Fruit fly (Drosophila melanogaster): Measurements from ENCODE around the gene PIG-P.

Gene PIG-P

DNA sequence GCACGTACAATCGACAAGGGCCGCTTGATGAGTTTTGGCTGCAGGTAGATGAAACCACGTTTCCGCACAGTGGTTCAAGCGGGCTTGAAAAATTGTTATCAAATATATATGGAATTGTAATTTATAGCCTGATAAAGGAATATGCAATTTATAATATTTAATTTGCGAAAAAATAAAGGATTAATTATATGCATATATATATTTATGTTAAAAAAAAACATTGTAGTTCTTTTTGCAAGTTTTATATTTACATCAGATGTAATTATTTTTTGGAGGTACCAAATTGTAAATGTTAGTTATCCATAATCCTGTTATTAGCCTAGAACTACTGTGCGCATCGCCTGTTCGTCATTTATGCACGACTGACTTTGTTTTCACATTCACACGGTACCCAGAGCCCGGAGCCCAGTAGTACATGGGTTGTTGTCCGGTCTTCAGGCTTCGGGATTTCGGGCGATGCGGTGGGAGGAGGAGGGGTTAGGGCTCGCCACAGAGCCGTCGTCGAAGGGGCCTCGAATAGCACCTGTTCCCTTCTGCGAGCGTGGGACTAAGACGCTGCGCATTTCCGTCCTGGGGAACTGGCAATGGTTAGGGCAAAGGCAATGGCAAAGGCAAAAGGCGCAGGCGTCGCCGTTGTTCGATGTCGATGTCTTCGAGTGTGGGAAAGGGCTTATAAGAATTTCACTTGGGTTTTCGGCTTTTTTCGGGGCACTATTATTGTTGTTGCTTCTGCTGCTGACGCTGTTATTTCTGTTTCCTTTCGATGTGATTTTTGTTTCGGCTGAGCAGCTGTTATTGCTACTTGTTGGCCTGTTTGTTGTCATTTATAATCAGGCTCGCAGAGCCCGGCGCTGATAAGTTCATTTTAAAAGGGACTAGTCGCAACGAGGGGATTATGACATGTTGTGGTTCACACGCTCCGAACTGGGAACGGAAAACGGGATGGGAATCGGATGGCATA, 40.0 kb downstream of the PIG-P start (continued):
- TF ChIP-seq ems (GFP tag; optimal IDR thresholded peaks at IDR 0.05) (no peak), CoRest (tag; optimal IDR thresholded peaks at IDR 0.05) (peak; percentile 92), CG7271 (tag; optimal IDR thresholded peaks at IDR 0.05) (peak; percentile 91), CG4424 (GFP tag; optimal IDR thresholded peaks at IDR 0.05) (peak; percentile 83), Six4 (GFP tag; optimal IDR thresholded peaks at IDR 0.05) (peak; percentile 57), salm (tag; optimal IDR thresholded peaks at IDR 0.05) (peak; percentile 80), Trl (optimal IDR thresholded peaks at IDR 0.05) (no peak), Trl (GFP tag; optimal IDR thresholded peaks at IDR 0.05) (peak; percentile 13), Antp (GFP tag; optimal IDR thresholded peaks at IDR 0.05) (peak; percentile 20), esg (GFP tag; conservative IDR thresholded peaks at IDR 0.05) (peak; percentile 58), CG8924 (tag; optimal IDR thresholded peaks at IDR 0.05) (peak; percentile 89), HLH3B (GFP tag; IDR thresholded peaks at IDR 0.05) (peak; percentile 58), CG15269 (tag; optimal IDR thresholded peaks at IDR 0.05) (peak; percentile 75), CG13624 (GFP tag; optimal IDR thresholded peaks at IDR 0.05) (no peak), CG3407 (GFP tag; optimal IDR thresholded peaks at IDR 0.05) (peak; percentile 79), dysf (GFP tag; IDR thresholded peaks at IDR 0.05) (peak; percentile 53; the same call in 1 of the 3 replicates), CG43689 (GFP tag; IDR thresholded peaks at IDR 0.05) (no peak), Hr51 (GFP tag; optimal IDR thresholded peaks at IDR 0.05) (peak in 1 of 2 experiments; percentile 84), CG12391 (tag; optimal IDR thresholded peaks at IDR 0.05) (peak; percentile 94), grau (tag; optimal IDR thresholded peaks at IDR 0.05) (peak; percentile 82), tin (GFP tag; optimal IDR thresholded peaks at IDR 0.05) (peak; percentile 70), Hr3 (GFP tag; optimal IDR thresholded peaks at IDR 0.05) (peak; percentile 72), CG10979 (tag; optimal IDR thresholded peaks at IDR 0.05) (peak; percentile 97), CG4328 (GFP tag; optimal IDR thresholded peaks at IDR 0.05) (peak; percentile 53), Asciz (GFP tag; optimal IDR thresholded peaks at IDR 0.05) (peak; percentile 81), nmo (GFP tag; optimal IDR thresholded peaks at IDR 0.05) (peak; percentile 94), CG7839 (tag; optimal IDR thresholded peaks at IDR 0.05) (peak; percentile 88), CG17568 (GFP tag; optimal IDR thresholded peaks at IDR 0.05) (peak; percentile 35), Xbp1 (GFP tag; optimal IDR thresholded peaks at IDR 0.05) (peak; percentile 63), jumu (GFP tag; optimal IDR thresholded peaks at IDR 0.05) (peak; percentile 12), HHEX (GFP tag; optimal IDR thresholded peaks at IDR 0.05) (peak; percentile 59), CG12219 (GFP tag; optimal IDR thresholded peaks at IDR 0.05) (peak; percentile 56), CG13775 (GFP tag; optimal IDR thresholded peaks at IDR 0.05) (peak; percentile 88), CG10959 (GFP tag; IDR thresholded peaks at IDR 0.05) (peak; percentile 77), Aef1 (GFP tag; IDR thresholded peaks at IDR 0.05) (no peak), CG17829 (tag; optimal IDR thresholded peaks at IDR 0.05) (peak; percentile 94), CG7928 (GFP tag; optimal IDR thresholded peaks at IDR 0.05) (no peak), kni (GFP tag; optimal IDR thresholded peaks at IDR 0.05) (peak; percentile 65), CG8290 (GFP tag; optimal IDR thresholded peaks at IDR 0.05) (peak; percentile 70), CG8290 (tag; optimal IDR thresholded peaks at IDR 0.05) (peak in 1 of 2 experiments; percentile 77), bigmax (GFP tag; optimal IDR thresholded peaks at IDR 0.05) (no peak), Meics (GFP tag; optimal IDR thresholded peaks at IDR 0.05) (peak; percentile 46), sens-2 (GFP tag; IDR thresholded peaks at IDR 0.05) (0 out of 2 replicates have a peak, but pooled peaks have one; percentile 40), CG10274 (GFP tag; optimal IDR thresholded peaks at IDR 0.05) (peak; percentile 49), ci (GFP tag; IDR thresholded peaks at IDR 0.05) (peak; percentile 52; the same call in 1 of the 3 replicates), ssp (GFP tag; IDR thresholded peaks at IDR 0.05) (peak; percentile 59), Ets97D (GFP tag; optimal IDR thresholded peaks at IDR 0.05) (no peak), ewg (GFP tag; optimal IDR thresholded peaks at IDR 0.05) (peak; percentile 36), CG4404 (GFP tag; IDR thresholded peaks at IDR 0.05) (peak; percentile 94)

Data from whole organism, embryonic.